Worm (Caenorhabditis elegans): ENCODE results near the gene ndub-5.

The ndub-5 gene

DNA sequence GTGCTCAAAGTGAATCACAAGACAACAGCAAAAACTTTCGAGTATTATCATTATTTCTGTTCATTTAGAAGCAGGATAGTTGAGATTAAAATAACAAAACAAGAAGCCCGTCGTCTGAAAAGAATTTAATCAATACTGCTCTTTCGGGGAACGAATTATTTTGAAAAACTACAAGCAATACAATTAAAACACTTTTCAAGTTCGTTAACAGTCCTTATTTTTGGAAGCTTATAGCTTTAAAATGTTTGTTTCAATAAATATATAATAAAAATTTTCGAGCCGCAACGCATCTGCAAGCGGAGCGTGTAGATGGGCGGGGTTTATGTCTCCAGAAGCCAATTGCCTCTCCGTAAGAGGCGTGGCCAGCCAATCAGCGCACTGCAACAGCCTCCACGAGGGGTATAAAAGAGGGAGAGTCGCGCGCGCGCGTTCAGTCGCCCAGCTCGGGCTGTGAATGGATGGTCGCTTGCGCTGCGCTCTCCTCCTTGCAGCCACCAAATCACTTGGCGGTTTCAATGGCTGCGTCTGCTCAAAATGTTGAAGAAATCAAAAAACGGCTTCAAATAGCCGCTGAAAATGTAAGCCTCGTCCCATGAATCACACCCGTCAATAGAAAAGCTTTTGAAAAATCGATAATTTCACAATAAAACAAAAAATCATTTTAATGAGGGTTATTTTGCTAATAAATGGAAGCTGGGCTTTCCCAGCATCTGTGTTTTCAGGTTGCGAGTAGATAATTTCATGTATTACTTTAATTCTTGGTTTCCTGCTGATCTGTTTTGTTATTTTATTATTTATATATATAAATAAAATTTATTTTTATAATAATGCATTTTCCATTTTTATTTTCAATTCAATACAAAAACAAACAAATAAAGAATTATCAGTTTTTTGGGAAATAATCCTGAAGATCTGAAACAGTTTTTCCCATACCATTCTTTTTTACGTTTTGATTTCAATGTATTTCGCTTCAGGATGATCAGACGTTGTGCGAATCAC is 30.1 kb downstream of the ndub-5 start, which contains the start of the genes ift-43 and mdt-26 (continued):
- TF ChIP-seq tbx-9 (tag; optimal IDR thresholded peaks at IDR 0.05; ENCODE audit: borderline replicate concordance), result no peak
- TF ChIP-seq hmg-1.2 (GFP tag; IDR thresholded peaks at IDR 0.05), result peak; percentile 56
- TF ChIP-seq fkh-3 (tag; optimal IDR thresholded peaks at IDR 0.05), result no peak
- no peak for TF ChIP-seq attf-6 (GFP tag; IDR thresholded peaks at IDR 0.05)
- TF ChIP-seq Y67H2A.10 (GFP tag; conservative IDR thresholded peaks at IDR 0.05), result peak; percentile 71; the same call in 1 of the 2 replicates
- TF ChIP-seq F52B5.7 (tag; optimal IDR thresholded peaks at IDR 0.05), result no peak

DNA sequence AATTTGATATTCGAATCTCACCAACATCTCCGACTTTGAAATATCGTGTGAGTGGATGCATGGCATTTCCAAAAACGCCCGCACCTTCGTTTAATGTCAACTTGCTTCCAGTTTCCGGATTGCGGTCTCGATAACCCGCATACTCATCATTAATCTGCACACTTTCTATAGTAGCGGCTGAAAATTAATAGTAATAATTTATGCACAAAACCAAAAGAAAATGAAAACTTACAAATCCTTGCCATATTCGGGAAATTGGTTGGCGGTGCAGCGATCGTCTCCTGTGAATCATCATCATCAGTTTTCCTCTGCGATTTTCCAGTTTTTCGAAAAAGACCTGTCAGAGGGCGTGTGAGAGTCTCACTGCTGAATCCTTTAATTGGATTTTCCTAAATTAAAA is 31.0 kb downstream of the ndub-5 start:
- TF ChIP-seq Y53G8AR.9 (GFP tag; conservative IDR thresholded peaks at IDR 0.05), result no peak
- TF ChIP-seq T07F8.4 (tag; optimal IDR thresholded peaks at IDR 0.05), result no peak
- TF ChIP-seq attf-6 (GFP tag; IDR thresholded peaks at IDR 0.05), result no peak
- TF ChIP-seq repo-1 (tag; optimal IDR thresholded peaks at IDR 0.05), result no peak
- TF ChIP-seq Y67H2A.10 (GFP tag; conservative IDR thresholded peaks at IDR 0.05), result no peak

- TF ChIP-seq T07F8.4 (tag; optimal IDR thresholded peaks at IDR 0.05) (no peak), rpc-1 (optimal IDR thresholded peaks at IDR 0.05) (no peak), rpc-1 (tag; optimal IDR thresholded peaks at IDR 0.05) (no peak), nfyb-1 (GFP tag; IDR thresholded peaks at IDR 0.05) (0 out of 2 replicates have a peak, but pooled peaks have one; percentile 37)
Observed at ce11 chrII:5659675-5660074, 31.5 kb downstream of the ndub-5 start, which contains the start of gene fut-3. TSS of gene fut-3 (minus strand) at chrII:5659775.

ce11 chrII:5654215-5654614 is 36.9 kb downstream of the ndub-5 start, which contains the start of gene F59E12.1:
TSS of gene F59E12.1 (plus strand) at chrII:5654515.
- TF ChIP-seq snpc-1.3 (tag; optimal IDR thresholded peaks at IDR 0.05; ENCODE audit: insufficient read depth) (no peak), T26A5.8 (tag; optimal IDR thresholded peaks at IDR 0.05) (no peak), Y95B8A.8 (GFP tag; IDR thresholded peaks at IDR 0.05) (no peak), madf-10 (tag; optimal IDR thresholded peaks at IDR 0.05) (no peak), ceh-79 (tag; optimal IDR thresholded peaks at IDR 0.05) (no peak), ceh-100 (GFP tag; IDR thresholded peaks at IDR 0.05) (no peak), hsf-1 (GFP tag; IDR thresholded peaks at IDR 0.05) (no peak), C17E4.6 (GFP tag; IDR thresholded peaks at IDR 0.05) (no peak), atf-7 (tag; optimal IDR thresholded peaks at IDR 0.05) (no peak), ztf-3 (GFP tag; optimal IDR thresholded peaks at IDR 0.05) (no peak)

ce11 chrII:5652334-5652733 is 38.8 kb downstream of the ndub-5 start, which contains the start of gene bli-2:
TSS of gene bli-2 (minus strand) at chrII:5652434.
- no peak for TF ChIP-seq repo-1 (tag; optimal IDR thresholded peaks at IDR 0.05)
- no peak for TF ChIP-seq T26A5.8 (tag; optimal IDR thresholded peaks at IDR 0.05)
- TF ChIP-seq C06A6.2 (GFP tag; conservative IDR thresholded peaks at IDR 0.05), result no peak
- no peak for TF ChIP-seq cebp-2 (GFP tag; IDR thresholded peaks at IDR 0.05)
- TF ChIP-seq zim-3 (tag; optimal IDR thresholded peaks at IDR 0.05), result no peak
- TF ChIP-seq dpff-1 (tag; optimal IDR thresholded peaks at IDR 0.05), result no peak
- no peak for TF ChIP-seq athp-1 (tag; optimal IDR thresholded peaks at IDR 0.05)
- TF ChIP-seq Y95B8A.8 (GFP tag; IDR thresholded peaks at IDR 0.05), result no peak
- TF ChIP-seq cebp-1 (GFP tag; IDR thresholded peaks at IDR 0.05), result no peak
- TF ChIP-seq cebp-1 (tag; optimal IDR thresholded peaks at IDR 0.05), result no peak
- no peak for TF ChIP-seq lin-40 (tag; optimal IDR thresholded peaks at IDR 0.05)
- no peak for TF ChIP-seq aptf-2 (GFP tag; conservative IDR thresholded peaks at IDR 0.05)
- no peak for TF ChIP-seq lsl-1 (GFP tag; optimal IDR thresholded peaks at IDR 0.05)
- no peak for TF ChIP-seq K11D2.4 (GFP tag; IDR thresholded peaks at IDR 0.05)
- no peak for TF ChIP-seq unc-62 (GFP tag; optimal IDR thresholded peaks at IDR 0.05)
- TF ChIP-seq nfyb-1 (GFP tag; IDR thresholded peaks at IDR 0.05), result no peak
- TF ChIP-seq ztf-25 (GFP tag; IDR thresholded peaks at IDR 0.05), result no peak
- TF ChIP-seq tbp1 (GFP tag; optimal IDR thresholded peaks at IDR 0.05), result no peak
- no peak for TF ChIP-seq nhr-179 (tag; optimal IDR thresholded peaks at IDR 0.05)
- no peak for TF ChIP-seq Y56A3A.18 (GFP tag; IDR thresholded peaks at IDR 0.05)
- no peak for TF ChIP-seq madf-10 (tag; optimal IDR thresholded peaks at IDR 0.05)

Data from whole organism, young adult.